Worm (Caenorhabditis elegans): Measurements from ENCODE around the gene F19F10.11.

- TF ChIP-seq C17E4.6 (GFP tag; IDR thresholded peaks at IDR 0.05) (no peak), nhr-27 (tag; optimal IDR thresholded peaks at IDR 0.05) (no peak), ets-4 (GFP tag; optimal IDR thresholded peaks at IDR 0.05) (no peak), pbrm-1 (GFP tag; IDR thresholded peaks at IDR 0.05) (no peak), lir-1 (GFP tag; conservative IDR thresholded peaks at IDR 0.05) (no peak), pha-4 (tag; optimal IDR thresholded peaks at IDR 0.05) (no peak), snpc-4 (GFP tag; optimal IDR thresholded peaks at IDR 0.05) (no peak), snpc-4 (tag; optimal IDR thresholded peaks at IDR 0.05) (no peak), aptf-2 (GFP tag; conservative IDR thresholded peaks at IDR 0.05) (no peak), unc-62 (GFP tag; optimal IDR thresholded peaks at IDR 0.05) (no peak), let-526 (GFP tag; IDR thresholded peaks at IDR 0.05) (no peak), ekl-4 (GFP tag; IDR thresholded peaks at IDR 0.05) (no peak), ama-1 (optimal IDR thresholded peaks at IDR 0.05) (no peak), ama-1 (GFP tag; optimal IDR thresholded peaks at IDR 0.05) (no peak), F33H1.4 (GFP tag; IDR thresholded peaks at IDR 0.05) (no peak), hmg-20 (GFP tag; IDR thresholded peaks at IDR 0.05) (no peak)
Observed at ce11 chrV:7538018-7538417, 49.5 kb downstream of the F19F10.11 start, which contains the start of gene C54F6.12.

Data from whole organism, young adult.